Worm (Caenorhabditis elegans): ENCODE data around the gene T19D12.9.
"Not testable (repeated sequence)": the region's sequence is repeated elsewhere in the genome, so short reads cannot be mapped to it uniquely, and the experiment has no call there.

Gene T19D12.9

DNA sequence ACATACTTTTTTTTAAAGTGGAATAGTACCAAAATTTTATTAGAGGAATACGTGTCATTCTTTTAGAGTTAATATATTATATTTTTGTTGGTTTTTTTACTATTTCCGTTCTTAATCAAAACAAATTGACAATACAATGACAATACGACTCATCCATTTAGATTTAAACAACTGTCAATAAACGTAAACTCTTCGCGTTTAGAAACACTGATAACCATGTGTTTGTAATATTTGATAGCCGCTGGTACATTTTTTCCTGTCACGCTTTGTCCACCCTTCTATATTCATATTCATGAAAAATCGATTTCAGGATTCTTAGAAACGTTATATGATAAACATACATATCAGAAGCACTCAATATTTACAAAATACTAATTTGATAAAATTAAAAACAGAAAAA lies 9.6 kb upstream of the T19D12.9 start:
- TF ChIP-seq W03F9.2 (tag; optimal IDR thresholded peaks at IDR 0.05) (no peak), him-1 (tag; optimal IDR thresholded peaks at IDR 0.05) (no peak), dao-5 (tag; optimal IDR thresholded peaks at IDR 0.05) (no peak)

DNA sequence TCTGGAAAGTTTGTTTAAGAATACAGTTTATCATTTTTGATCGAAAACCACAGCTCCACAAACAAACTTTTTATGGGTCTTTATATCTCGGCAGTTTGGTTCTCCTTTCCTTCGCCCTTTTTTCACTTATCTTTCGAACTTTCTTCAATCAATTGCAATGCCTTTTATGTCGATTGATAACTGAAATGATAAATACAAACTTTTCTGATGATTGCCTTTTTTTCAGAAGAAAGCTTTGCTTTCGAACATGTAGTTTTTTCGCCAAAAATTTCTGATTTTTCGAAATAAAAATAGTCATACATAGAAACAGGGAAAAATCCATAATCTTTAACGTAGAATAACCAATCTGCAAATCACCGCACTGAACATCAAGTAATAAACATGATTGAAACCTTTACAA lies 7.0 kb upstream of the T19D12.9 start, which contains the start of gene T19D12.2:
TSS of gene T19D12.2 (plus strand) at position 125 of the 400 bp plus-strand sequence.
- TF ChIP-seq him-1 (tag; optimal IDR thresholded peaks at IDR 0.05) (no peak), dao-5 (tag; optimal IDR thresholded peaks at IDR 0.05) (no peak), W03F9.2 (tag; optimal IDR thresholded peaks at IDR 0.05) (no peak)

DNA sequence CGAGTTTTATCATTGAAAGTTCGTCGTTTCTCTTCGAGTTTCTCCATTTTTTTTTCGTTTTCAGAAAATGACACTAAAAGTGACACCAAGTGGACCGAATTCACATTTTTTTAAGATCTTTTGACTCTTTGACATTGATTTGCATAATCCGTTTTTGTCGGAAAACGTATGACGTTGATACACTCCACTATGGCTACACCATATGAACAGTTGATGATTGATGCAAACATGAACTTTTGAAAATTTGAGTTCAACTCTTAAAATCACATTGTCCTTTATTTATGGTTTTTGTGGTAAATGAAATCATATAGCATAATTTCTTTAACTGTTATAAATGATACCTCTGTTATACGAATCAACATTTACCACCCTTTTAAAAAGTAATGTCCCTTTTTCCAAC lies 4.6 kb upstream of the T19D12.9 start, which contains the start of gene T19D12.10:
TSS of gene T19D12.10 (minus strand) at position 101 of the 400 bp plus-strand sequence.
- TF ChIP-seq him-1 (tag; optimal IDR thresholded peaks at IDR 0.05) (no peak), dao-5 (tag; optimal IDR thresholded peaks at IDR 0.05) (no peak), W03F9.2 (tag; optimal IDR thresholded peaks at IDR 0.05) (no peak)

DNA sequence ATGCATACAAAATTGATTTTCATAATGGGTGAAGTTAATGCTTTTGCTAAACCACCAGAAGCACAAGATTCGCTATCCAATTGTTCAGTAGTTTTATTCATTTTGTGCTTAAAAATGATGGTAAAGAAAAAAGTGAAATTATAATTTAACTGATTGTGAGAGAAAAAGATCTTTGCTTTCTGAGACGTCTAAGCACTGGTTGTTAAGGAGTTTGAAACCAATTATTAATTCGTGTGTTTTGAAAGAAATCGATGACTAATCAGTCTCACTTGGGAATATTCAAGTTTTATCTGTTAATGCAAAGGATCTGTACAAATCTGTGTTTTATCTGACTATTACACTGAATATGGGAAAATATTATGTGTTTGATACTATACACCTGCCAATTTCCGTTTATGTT lies 2.5 kb downstream of the T19D12.9 start, which contains the start of gene sra-26:
TSS of gene sra-26 (minus strand) at position 101 of the 400 bp plus-strand sequence.
- TF ChIP-seq dao-5 (tag; optimal IDR thresholded peaks at IDR 0.05) (no peak), W03F9.2 (tag; optimal IDR thresholded peaks at IDR 0.05) (no peak), him-1 (tag; optimal IDR thresholded peaks at IDR 0.05) (no peak)

DNA sequence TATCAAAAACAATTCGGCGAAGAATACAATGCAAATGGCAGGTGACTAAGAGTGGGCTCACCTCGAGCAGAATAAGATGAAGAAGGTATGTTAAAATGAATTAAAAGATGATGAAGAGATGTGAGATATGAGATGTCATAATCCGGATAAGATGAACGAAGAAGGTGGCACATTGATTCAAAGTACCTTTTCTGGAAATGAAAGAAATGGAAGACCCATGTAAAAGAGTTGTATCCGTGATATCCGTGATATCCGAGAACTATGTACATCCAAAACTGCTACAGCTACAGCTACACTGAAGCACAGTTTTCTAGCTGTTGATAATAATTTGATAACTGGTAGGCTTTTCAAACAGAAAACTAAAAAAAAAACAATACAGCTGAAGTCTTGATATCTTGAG lies 5.2 kb downstream of the T19D12.9 start, which contains the start of gene oig-8:
TSS of gene oig-8 (minus strand) at position 101 of the 400 bp plus-strand sequence.
- TF ChIP-seq dao-5 (tag; optimal IDR thresholded peaks at IDR 0.05) (no peak), W03F9.2 (tag; optimal IDR thresholded peaks at IDR 0.05) (no peak), him-1 (tag; optimal IDR thresholded peaks at IDR 0.05) (no peak)

DNA sequence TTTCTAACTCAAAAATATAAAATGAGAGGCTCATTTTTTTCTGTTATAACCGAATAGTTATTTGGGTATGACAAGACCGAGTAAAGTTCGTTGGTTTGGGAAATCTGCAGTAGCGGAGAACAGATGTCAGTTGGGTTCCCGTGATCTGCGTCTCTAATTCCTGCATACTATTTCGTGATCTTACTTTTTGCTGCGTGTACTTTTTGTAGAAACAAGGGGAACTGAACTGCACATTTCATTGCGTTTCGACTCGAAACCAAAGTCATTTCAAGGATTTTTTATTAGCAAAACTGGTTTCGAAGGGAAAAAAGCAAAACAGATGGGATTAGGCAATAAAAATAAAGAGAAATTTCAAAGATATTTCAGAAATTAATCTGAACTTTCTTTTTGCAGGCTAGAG lies 7.3 kb downstream of the T19D12.9 start:
- TF ChIP-seq W03F9.2 (tag; optimal IDR thresholded peaks at IDR 0.05) (no peak), him-1 (tag; optimal IDR thresholded peaks at IDR 0.05) (no peak), dao-5 (tag; optimal IDR thresholded peaks at IDR 0.05) (no peak)

DNA sequence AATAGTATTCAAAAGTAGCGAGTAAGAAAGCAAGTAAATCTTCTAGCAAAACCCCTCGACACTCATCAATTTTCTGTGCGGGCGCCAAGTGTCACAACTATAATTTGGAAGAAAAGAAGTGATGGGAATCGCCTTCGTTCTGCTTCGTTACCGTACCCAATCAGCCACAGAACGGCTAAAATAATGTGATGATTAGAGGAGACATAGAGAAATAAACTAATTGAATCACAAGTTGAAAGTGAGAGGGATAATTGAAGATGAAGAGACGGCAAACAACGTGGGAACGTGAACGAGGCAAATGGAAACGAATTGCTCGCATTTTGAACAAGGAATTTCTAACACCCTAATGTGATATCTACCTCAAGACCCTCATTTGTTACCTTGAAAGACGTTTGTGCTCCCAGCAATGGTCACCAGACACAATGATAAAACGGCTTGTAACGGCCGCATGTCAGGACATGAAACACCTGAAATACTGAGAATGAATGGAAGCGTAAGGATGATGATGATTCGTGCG lies 11.5 kb downstream of the T19D12.9 start, which contains the start of gene T19D12.6:
TSS of gene T19D12.6 (minus strand) at position 467 of the 517 bp plus-strand sequence.
- no peak for TF ChIP-seq dao-5 (tag; optimal IDR thresholded peaks at IDR 0.05)
- TF ChIP-seq W03F9.2 (tag; optimal IDR thresholded peaks at IDR 0.05), result no peak
- no peak for TF ChIP-seq him-1 (tag; optimal IDR thresholded peaks at IDR 0.05)

DNA sequence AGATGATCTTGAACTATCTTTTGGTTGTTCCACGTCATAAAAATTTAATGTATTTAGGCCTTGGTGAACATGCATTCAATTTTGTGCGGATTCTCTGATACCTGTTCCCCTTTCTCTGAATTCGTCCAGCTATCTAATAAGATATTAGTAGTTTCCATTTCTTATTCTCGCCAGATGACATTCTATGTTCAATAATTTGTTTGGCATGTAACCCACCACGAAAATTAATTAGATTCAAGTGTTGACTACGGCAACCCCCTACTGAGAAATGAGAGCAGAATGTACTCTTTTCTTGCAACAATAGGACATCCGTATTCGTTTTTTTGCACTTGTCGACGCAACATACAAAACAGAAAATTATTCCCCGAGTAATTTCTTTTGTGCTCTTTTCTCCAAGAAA lies 12.0 kb downstream of the T19D12.9 start:
- no peak for TF ChIP-seq W03F9.2 (tag; optimal IDR thresholded peaks at IDR 0.05)
- no peak for TF ChIP-seq dao-5 (tag; optimal IDR thresholded peaks at IDR 0.05)
- no peak for TF ChIP-seq him-1 (tag; optimal IDR thresholded peaks at IDR 0.05)

DNA sequence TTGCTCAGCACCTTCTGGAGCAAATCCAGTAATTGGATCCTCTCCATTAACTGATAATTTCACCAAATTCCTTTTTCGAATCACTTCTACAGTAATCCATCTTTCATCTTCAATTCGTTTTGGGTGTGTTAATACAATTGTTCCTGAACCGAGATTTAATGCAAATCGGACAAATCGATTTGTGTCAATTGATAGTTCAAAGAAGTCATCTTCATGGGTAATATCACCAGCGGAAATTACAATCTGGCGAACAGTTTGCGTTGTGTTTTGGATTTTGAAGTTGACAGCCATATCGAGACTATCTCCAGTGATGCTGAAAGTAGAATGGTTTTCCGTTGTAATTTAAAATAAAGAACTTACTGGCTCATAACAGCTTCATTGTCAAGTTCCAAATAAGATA lies 16.3 kb downstream of the T19D12.9 start:
- no peak for TF ChIP-seq W03F9.2 (tag; optimal IDR thresholded peaks at IDR 0.05)

DNA sequence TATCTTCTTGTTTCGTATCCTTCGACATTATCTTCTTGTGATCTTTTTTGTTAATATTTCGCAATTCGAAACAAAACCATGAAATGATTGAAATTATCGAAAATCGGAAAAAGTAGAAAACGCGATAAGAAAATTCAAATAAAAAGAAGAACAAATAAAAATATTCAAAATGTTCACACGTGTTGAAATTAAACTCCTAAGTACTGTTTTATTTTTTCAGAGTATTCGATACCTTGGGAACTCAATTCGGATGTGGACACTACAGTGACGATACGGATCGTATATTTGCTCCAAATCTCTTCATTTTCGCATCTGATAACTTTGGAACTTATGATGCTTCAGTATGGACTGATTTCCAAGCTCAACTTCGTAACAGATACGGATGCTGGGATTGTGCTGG lies 18.0 kb downstream of the T19D12.9 start, which contains the start of gene T19D12.5:
TSS of gene T19D12.5 (minus strand) at position 101 of the 400 bp plus-strand sequence.
- TF ChIP-seq W03F9.2 (tag; optimal IDR thresholded peaks at IDR 0.05) (no peak), dao-5 (tag; optimal IDR thresholded peaks at IDR 0.05) (no peak), him-1 (tag; optimal IDR thresholded peaks at IDR 0.05) (no peak)

DNA sequence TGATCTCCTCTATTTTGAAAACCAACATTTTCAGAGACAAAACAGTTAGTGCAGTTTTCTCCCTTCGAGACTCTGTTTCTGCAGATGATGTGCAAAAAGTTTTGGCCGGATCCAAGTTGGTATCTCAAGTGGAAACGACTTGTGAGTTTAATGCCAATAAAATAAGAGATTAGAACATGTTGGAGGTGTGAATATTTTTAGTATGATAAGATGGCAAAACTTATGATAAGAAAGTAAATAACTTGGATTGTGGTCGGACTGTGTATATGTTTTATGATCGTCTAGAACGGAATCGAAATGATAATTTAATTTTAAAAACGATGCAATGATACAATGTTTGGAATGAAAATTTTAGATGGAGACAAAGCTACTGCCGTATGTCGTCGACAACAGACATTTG lies 22.2 kb downstream of the T19D12.9 start:
- no peak for TF ChIP-seq W03F9.2 (tag; optimal IDR thresholded peaks at IDR 0.05)
- no peak for TF ChIP-seq him-1 (tag; optimal IDR thresholded peaks at IDR 0.05)
- TF ChIP-seq dao-5 (tag; optimal IDR thresholded peaks at IDR 0.05), result no peak

DNA sequence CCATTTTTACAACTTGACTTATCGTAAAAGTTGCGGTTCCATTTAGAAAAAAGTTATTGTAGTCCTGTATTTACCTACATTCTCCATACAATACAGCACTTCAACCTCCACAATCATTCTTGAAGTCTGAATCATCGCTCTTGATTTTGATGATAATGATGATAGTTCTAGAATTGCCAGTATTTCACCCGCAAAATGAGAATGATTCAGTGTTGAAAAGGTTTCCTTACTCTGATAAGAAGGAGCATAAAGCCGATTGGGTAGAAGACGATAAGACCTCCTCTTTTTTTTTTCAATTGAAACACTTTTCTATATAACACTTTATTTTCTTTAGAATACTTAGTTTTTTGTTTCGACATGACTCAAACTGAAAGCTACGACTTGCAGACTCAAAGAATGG lies 23.4 kb downstream of the T19D12.9 start, which contains the start of gene T19D12.4:
TSS of gene T19D12.4 (plus strand) at position 295 of the 400 bp plus-strand sequence.
- TF ChIP-seq him-1 (tag; optimal IDR thresholded peaks at IDR 0.05) (no peak), dao-5 (tag; optimal IDR thresholded peaks at IDR 0.05) (no peak), W03F9.2 (tag; optimal IDR thresholded peaks at IDR 0.05) (no peak)

DNA sequence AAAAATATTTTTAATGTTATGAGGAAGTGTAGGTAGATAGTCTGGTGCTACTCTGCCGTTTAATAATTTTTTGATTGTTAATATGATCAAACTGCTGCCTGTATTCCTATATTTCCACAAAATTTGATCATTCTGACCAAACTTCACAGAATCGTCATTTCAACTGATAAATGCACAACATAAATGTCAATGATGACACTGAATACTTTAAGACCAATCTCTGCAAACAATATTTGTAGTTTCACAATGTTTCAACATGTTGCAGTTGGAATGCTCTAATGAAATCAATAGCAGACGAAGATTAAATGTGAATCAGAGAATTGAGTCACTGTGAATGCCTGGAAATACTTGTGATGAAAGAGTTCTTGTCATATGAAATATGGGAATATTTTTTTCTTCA lies 24.4 kb downstream of the T19D12.9 start:
- TF ChIP-seq dao-5 (tag; optimal IDR thresholded peaks at IDR 0.05) (no peak), him-1 (tag; optimal IDR thresholded peaks at IDR 0.05) (no peak), W03F9.2 (tag; optimal IDR thresholded peaks at IDR 0.05) (no peak)

DNA sequence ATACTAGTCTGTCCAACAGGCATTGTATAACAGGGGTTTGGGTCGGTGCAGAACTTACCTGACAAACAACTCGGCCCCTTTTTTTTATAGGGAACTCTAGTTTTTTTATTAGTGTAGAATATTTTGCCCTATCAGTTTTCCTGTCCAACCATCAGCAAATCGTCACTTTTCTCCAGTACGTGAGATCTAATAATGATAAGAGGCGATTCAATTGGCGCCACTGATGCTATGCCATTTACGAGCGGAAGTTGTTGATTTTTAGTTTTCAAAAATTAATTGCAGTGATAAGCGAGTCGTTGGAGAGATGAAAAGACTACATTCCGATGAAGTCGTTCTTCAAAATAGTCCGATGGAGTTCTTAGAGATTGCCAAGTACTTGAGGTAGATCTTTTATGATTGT lies 25.8 kb downstream of the T19D12.9 start:
- TF ChIP-seq W03F9.2 (tag; optimal IDR thresholded peaks at IDR 0.05), result no peak
- TF ChIP-seq dao-5 (tag; optimal IDR thresholded peaks at IDR 0.05), result no peak
- TF ChIP-seq him-1 (tag; optimal IDR thresholded peaks at IDR 0.05), result no peak

DNA sequence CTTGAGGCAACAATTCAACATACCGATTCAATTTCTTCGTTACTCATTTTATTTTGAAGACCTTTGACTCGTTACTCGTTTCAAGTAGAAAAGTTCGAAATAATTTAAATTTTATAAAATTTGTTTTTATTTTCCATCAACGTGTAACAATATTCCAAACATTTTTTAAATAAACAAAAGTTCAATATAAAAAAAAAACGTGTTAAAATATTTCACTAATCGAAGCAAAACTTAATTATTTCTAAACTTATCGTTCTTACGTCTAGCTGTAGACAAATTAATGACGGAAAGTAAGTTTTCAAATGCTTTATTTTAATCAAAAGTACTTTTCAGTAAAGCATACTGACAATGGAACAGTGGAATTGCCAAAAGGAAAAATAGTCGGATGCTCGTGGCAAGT lies 27.0 kb downstream of the T19D12.9 start, which contains the start of the genes F54H5.5 and F54H5.2:
TSS of gene F54H5.5 (minus strand) at position 101 of the 400 bp plus-strand sequence.
TSS of gene F54H5.2 (plus strand) at position 303 of the 400 bp plus-strand sequence.
- TF ChIP-seq him-1, dao-5, W03F9.2 (tag; optimal IDR thresholded peaks at IDR 0.05): not testable (repeated sequence)
